Worm (Caenorhabditis elegans) whole organism, L1 larva: ENCODE measurements around the gene glr-2.

ENCODE experiments used
- C16A3.4 ChIP-seq: fragments of 150-350 bp; optimal IDR thresholded peaks from 2 replicates; lab custom pipeline; 2014; ENCODE audit warnings: missing biosample characterization, missing genetic modification characterization
- Y116A8C.19 ChIP-seq: sonication (generic microtip); optimal IDR thresholded peaks from 2 replicates; lab custom pipeline; 2016; ENCODE audit warnings: missing compliant biosample characterization, missing genetic modification characterization, borderline replicate concordance
- aly-2 ChIP-seq: fragments of 150-350 bp; optimal IDR thresholded peaks from 2 replicates; lab custom pipeline; 2014; ENCODE audit warnings: missing biosample characterization, missing genetic modification characterization
- ceh-63 ChIP-seq: fragments of 200-800 bp; sonication (Bioruptor generic); optimal IDR thresholded peaks from 2 replicates; lab custom pipeline; 2018; ENCODE audit warnings: mild to moderate bottlenecking, missing genetic modification characterization, missing compliant biosample characterization
- ceh-8 ChIP-seq: fragments of 200-800 bp; sonication (Bioruptor generic); optimal IDR thresholded peaks from 2 replicates; lab custom pipeline; 2018; ENCODE audit warnings: mild to moderate bottlenecking, missing genetic modification characterization, moderate library complexity, missing compliant biosample characterization
- ceh-82 ChIP-seq, 3 experiments: fragments of 150-350 bp in 1 of 3; sonication (generic microtip) in 2 of 3; optimal IDR thresholded peaks; 2 replicates each; lab custom pipeline; 2014 to 2017; ENCODE audit warnings: missing biosample characterization in 3 of 3, missing genetic modification characterization in 3 of 3
- ces-1 ChIP-seq: fragments of 150-350 bp; optimal IDR thresholded peaks from 2 replicates; lab custom pipeline; 2014; ENCODE audit warnings: missing biosample characterization, missing genetic modification reagents, missing genetic modification characterization
- dsc-1 ChIP-seq: sonication (generic microtip); optimal IDR thresholded peaks from 2 replicates; lab custom pipeline; 2016; ENCODE audit warnings: mild to moderate bottlenecking, missing genetic modification characterization, missing compliant biosample characterization
- efl-1 ChIP-seq, 4 experiments: fragments of 150-350 bp; optimal IDR thresholded peaks in 3 of 4; peaks in 1 of 4; 1 replicate in 1 of 4; 2 replicates in 3 of 4; lab custom pipeline; 2014; ENCODE audit warnings: missing biosample characterization in 2 of 4, missing genetic modification characterization in 2 of 4, missing genetic modification reagents in 2 of 4
- fkh-10 ChIP-seq: sonication (generic microtip); optimal IDR thresholded peaks from 2 replicates; lab custom pipeline; 2017; ENCODE audit warnings: missing biosample characterization, missing genetic modification reagents, missing genetic modification characterization
- fkh-8 ChIP-seq: sonication (generic microtip); optimal IDR thresholded peaks from 2 replicates; lab custom pipeline; 2016; ENCODE audit warnings: mild to moderate bottlenecking, missing genetic modification characterization, missing compliant biosample characterization
- fos-1 ChIP-seq: fragments of 150-350 bp; optimal IDR thresholded peaks from 2 replicates; lab custom pipeline; 2014; ENCODE audit warnings: missing biosample characterization, missing genetic modification characterization
- hlh-4 ChIP-seq: sonication (generic microtip); optimal IDR thresholded peaks from 2 replicates; lab custom pipeline; 2016; ENCODE audit warnings: mild to moderate bottlenecking, missing genetic modification characterization, missing compliant biosample characterization
- lin-13 ChIP-seq: fragments of 150-350 bp; optimal IDR thresholded peaks from 2 replicates; lab custom pipeline; 2014; ENCODE audit warnings: missing biosample characterization, missing genetic modification reagents, missing genetic modification characterization
- lin-14 ChIP-seq: fragments of 200-800 bp; sonication (Bioruptor generic); optimal IDR thresholded peaks from 2 replicates; lab custom pipeline; 2018; ENCODE audit warnings: mild to moderate bottlenecking, missing genetic modification characterization, moderate library complexity, missing compliant biosample characterization
- lin-15B ChIP-seq: fragments of 150-350 bp; sonication (generic microtip); optimal IDR thresholded peaks from 3 replicates; lab custom pipeline; 2014; ENCODE audit warnings: missing biosample characterization, missing genetic modification characterization
- lin-39 ChIP-seq: fragments of 150-350 bp; optimal IDR thresholded peaks from 2 replicates; lab custom pipeline; 2014; ENCODE audit warnings: missing biosample characterization, missing genetic modification reagents, missing genetic modification characterization
- lsy-2 ChIP-seq, 2 experiments: fragments of 150-350 bp; optimal IDR thresholded peaks; 2 replicates each; lab custom pipeline; 2014; ENCODE audit warnings: missing biosample characterization in 2 of 2, missing genetic modification characterization in 2 of 2
- nhr-11 ChIP-seq: fragments of 150-350 bp; optimal IDR thresholded peaks from 2 replicates; lab custom pipeline; 2014; ENCODE audit warnings: missing biosample characterization, missing genetic modification characterization
- nhr-20 ChIP-seq: sonication (generic microtip); optimal IDR thresholded peaks from 2 replicates; lab custom pipeline; 2016; ENCODE audit warnings: mild to moderate bottlenecking, missing genetic modification characterization, missing compliant biosample characterization
- nhr-237 ChIP-seq: fragments of 150-350 bp; optimal IDR thresholded peaks from 2 replicates; lab custom pipeline; 2014; ENCODE audit warnings: missing biosample characterization, missing genetic modification characterization
- nhr-28 ChIP-seq: fragments of 150-350 bp; optimal IDR thresholded peaks from 2 replicates; lab custom pipeline; 2014; ENCODE audit warnings: missing biosample characterization, missing genetic modification characterization
- nhr-47 ChIP-seq: sonication (generic microtip); optimal IDR thresholded peaks from 2 replicates; lab custom pipeline; 2016; ENCODE audit warnings: mild to moderate bottlenecking, missing genetic modification characterization, moderate library complexity, missing compliant biosample characterization
- nhr-71 ChIP-seq: sonication (generic microtip); optimal IDR thresholded peaks from 2 replicates; lab custom pipeline; 2016; ENCODE audit warnings: mild to moderate bottlenecking, missing genetic modification characterization, moderate library complexity, missing compliant biosample characterization
- nhr-77 ChIP-seq: fragments of 150-350 bp; optimal IDR thresholded peaks from 2 replicates; lab custom pipeline; 2014; ENCODE audit warnings: missing biosample characterization, missing genetic modification characterization
- pax-3 ChIP-seq: fragments of 200-800 bp; sonication (Bioruptor generic); optimal IDR thresholded peaks from 2 replicates; lab custom pipeline; 2018; ENCODE audit warnings: mild to moderate bottlenecking, missing genetic modification characterization, moderate library complexity, missing compliant biosample characterization
- snu-23 ChIP-seq: sonication (generic microtip); optimal IDR thresholded peaks from 2 replicates; lab custom pipeline; 2016; ENCODE audit warnings: missing genetic modification characterization, missing compliant biosample characterization
- sox-4 ChIP-seq: sonication (generic microtip); optimal IDR thresholded peaks from 2 replicates; lab custom pipeline; 2016; ENCODE audit warnings: missing genetic modification characterization, missing compliant biosample characterization
- sptf-1 ChIP-seq: fragments of 150-350 bp; optimal IDR thresholded peaks from 2 replicates; lab custom pipeline; 2014; ENCODE audit warnings: missing biosample characterization, missing genetic modification characterization
- sup-37 ChIP-seq: fragments of 200-800 bp; sonication (Bioruptor generic); optimal IDR thresholded peaks from 2 replicates; lab custom pipeline; 2018; ENCODE audit warnings: mild to moderate bottlenecking, missing genetic modification characterization, missing compliant biosample characterization
- swsn-7 ChIP-seq: sonication (generic microtip); optimal IDR thresholded peaks from 2 replicates; lab custom pipeline; 2016; ENCODE audit warnings: missing genetic modification characterization, missing compliant biosample characterization
- tbx-2 ChIP-seq: sonication (generic microtip); optimal IDR thresholded peaks from 2 replicates; lab custom pipeline; 2016; ENCODE audit warnings: missing genetic modification characterization, missing compliant biosample characterization
- unc-130 ChIP-seq: fragments of 150-350 bp; optimal IDR thresholded peaks from 2 replicates; lab custom pipeline; 2017; ENCODE audit warnings: missing biosample characterization, missing genetic modification characterization, inconsistent platforms
- vab-15 ChIP-seq: sonication (generic microtip); optimal IDR thresholded peaks from 2 replicates; lab custom pipeline; 2017; ENCODE audit warnings: missing genotype, mild to moderate bottlenecking, missing genetic modification characterization, missing compliant biosample characterization
- xbp-1 ChIP-seq: sonication (generic microtip); optimal IDR thresholded peaks from 2 replicates; lab custom pipeline; 2016; ENCODE audit warnings: missing genetic modification characterization, missing compliant biosample characterization

The glr-2 gene

ce11 chrIII:7090545-7090944 lies 54.2 kb downstream of the glr-2 start, which contains the start of gene ZK418.10:
Gene ZK418.10 (minus strand): TSS chrIII:7090692.
- TF ChIP-seq aly-2 (tag; lab: Kevin White, UChicago) = no peak
- peak; percentile 97 for TF ChIP-seq dsc-1 (tag; lab: Kevin White, UChicago)
- no peak for TF ChIP-seq unc-130 (tag; lab: Kevin White, UChicago)
- TF ChIP-seq pax-3 (tag; lab: Kevin White, UChicago) = peak; percentile 45
- TF ChIP-seq lin-13 (GFP tag; lab: Kevin White, UChicago) = no peak
- TF ChIP-seq vab-15 (tag; lab: Kevin White, UChicago) = no peak
- TF ChIP-seq Y116A8C.19 = no peak
- TF ChIP-seq lin-39 = no peak
- peak; percentile 68 for TF ChIP-seq sox-4 (tag; lab: Kevin White, UChicago)
- TF ChIP-seq tbx-2 (tag; lab: Kevin White, UChicago) = no peak
- TF ChIP-seq efl-1 (optimal IDR thresholded peaks at IDR 0.05; lab: Kevin White, UChicago) = no peak
- TF ChIP-seq efl-1 (GFP tag; optimal IDR thresholded peaks at IDR 0.05 in 1 of 2; lab: Kevin White, UChicago) = peak in 1 of 2 experiments; percentile 45
- peak; percentile 65 for TF ChIP-seq nhr-71
- TF ChIP-seq lin-14 (GFP tag; lab: Kevin White, UChicago) = no peak
- TF ChIP-seq ces-1 (GFP tag; lab: Kevin White, UChicago) = no peak
- peak in 1 of 2 experiments; percentile 21 for TF ChIP-seq lsy-2 (tag; optimal IDR thresholded peaks at IDR 0.05; lab: Kevin White, UChicago)
- TF ChIP-seq nhr-237 (tag; lab: Kevin White, UChicago) = no peak
- no peak for TF ChIP-seq sup-37
- TF ChIP-seq ceh-8 = no peak
- no peak for TF ChIP-seq sptf-1
- no peak for TF ChIP-seq fkh-10 (GFP tag; lab: Kevin White, UChicago)
- peak; percentile 35 for TF ChIP-seq swsn-7 (tag; lab: Kevin White, UChicago)
- TF ChIP-seq ceh-63 = no peak
- TF ChIP-seq snu-23 = no peak
- TF ChIP-seq C16A3.4 (tag; lab: Kevin White, UChicago) = no peak
- no peak for TF ChIP-seq xbp-1
- no peak for TF ChIP-seq fos-1 (tag; lab: Kevin White, UChicago)
- peak; percentile 67 for TF ChIP-seq nhr-47 (tag; lab: Kevin White, UChicago)
- TF ChIP-seq nhr-28 (tag; lab: Kevin White, UChicago) = no peak
- TF ChIP-seq nhr-77 (tag; lab: Kevin White, UChicago) = no peak
- TF ChIP-seq ceh-82 (tag; optimal IDR thresholded peaks at IDR 0.05; lab: Kevin White, UChicago) = no peak
- no peak for TF ChIP-seq hlh-4
- peak; percentile 24 for TF ChIP-seq nhr-20 (tag; lab: Kevin White, UChicago)
- TF ChIP-seq fkh-8 (tag; lab: Kevin White, UChicago) = peak; percentile 91
- no peak for TF ChIP-seq nhr-11
- no peak for TF ChIP-seq lin-15B (tag; lab: Kevin White, UChicago)
